Worm (Caenorhabditis elegans): Measurements from ENCODE around the gene ins-12.
A peak's percentile ranks its signal among the peaks of the same experiment; 100 is the strongest.

Gene ins-12

ce11 chrII:5572082-5572746, 17.8 kb downstream of the ins-12 start:
- no peak for TF ChIP-seq ceh-2 (tag; optimal IDR thresholded peaks at IDR 0.05)
- no peak for TF ChIP-seq dmd-4 (tag; optimal IDR thresholded peaks at IDR 0.05; ENCODE audit: borderline replicate concordance)
- TF ChIP-seq pqm-1 (tag; optimal IDR thresholded peaks at IDR 0.05): no peak
- TF ChIP-seq mec-3 (tag; optimal IDR thresholded peaks at IDR 0.05; ENCODE audit: borderline replicate concordance): no peak
- TF ChIP-seq pag-3 (tag; optimal IDR thresholded peaks at IDR 0.05; ENCODE audit: borderline replicate concordance): no peak
- TF ChIP-seq ceh-30 (tag; optimal IDR thresholded peaks at IDR 0.05): no peak
- no peak for TF ChIP-seq npax-4 (tag; optimal IDR thresholded peaks at IDR 0.05)
- no peak for TF ChIP-seq pha-4 (tag; optimal IDR thresholded peaks at IDR 0.05)
- TF ChIP-seq fax-1 (tag; optimal IDR thresholded peaks at IDR 0.05): no peak
- no peak for TF ChIP-seq hlh-30 (tag; optimal IDR thresholded peaks at IDR 0.05; ENCODE audit: insufficient read depth)
- TF ChIP-seq C08G9.2 (tag; optimal IDR thresholded peaks at IDR 0.05): no peak
- no peak for TF ChIP-seq unc-3 (GFP tag; conservative IDR thresholded peaks at IDR 0.05)
- TF ChIP-seq unc-3 (tag; optimal IDR thresholded peaks at IDR 0.05): no peak
- no peak for TF ChIP-seq hlh-13 (GFP tag; optimal IDR thresholded peaks at IDR 0.05)
- no peak for TF ChIP-seq ceh-22 (tag; optimal IDR thresholded peaks at IDR 0.05)
- no peak for TF ChIP-seq dve-1 (tag; optimal IDR thresholded peaks at IDR 0.05)
- TF ChIP-seq hlh-8 (tag; optimal IDR thresholded peaks at IDR 0.05): no peak
- TF ChIP-seq ceh-31 (tag; optimal IDR thresholded peaks at IDR 0.05): no peak
- TF ChIP-seq F13H6.1 (tag; optimal IDR thresholded peaks at IDR 0.05): no peak
- TF ChIP-seq sox-2 (GFP tag; IDR thresholded peaks at IDR 0.05): no peak
- no peak for TF ChIP-seq gmeb-2 (tag; optimal IDR thresholded peaks at IDR 0.05)

ce11 chrII:5574925-5575324, 20.5 kb downstream of the ins-12 start:
- TF ChIP-seq pat-9 (tag; optimal IDR thresholded peaks at IDR 0.05) (no peak), ceh-2 (tag; optimal IDR thresholded peaks at IDR 0.05) (no peak), dve-1 (tag; optimal IDR thresholded peaks at IDR 0.05) (no peak), C38D4.7 (GFP tag; optimal IDR thresholded peaks at IDR 0.05) (no peak), hlh-6 (tag; optimal IDR thresholded peaks at IDR 0.05) (no peak), C08G9.2 (tag; optimal IDR thresholded peaks at IDR 0.05) (no peak), hlh-30 (tag; optimal IDR thresholded peaks at IDR 0.05; ENCODE audit: insufficient read depth) (no peak), ceh-31 (tag; optimal IDR thresholded peaks at IDR 0.05) (no peak), sdc-2 (tag; optimal IDR thresholded peaks at IDR 0.05) (no peak)

ce11 chrII:5577060-5577459, 22.6 kb downstream of the ins-12 start:
- TF ChIP-seq pha-2 (tag; optimal IDR thresholded peaks at IDR 0.05) (peak; percentile 42), ref-2 (tag; optimal IDR thresholded peaks at IDR 0.05) (no peak), ceh-22 (tag; optimal IDR thresholded peaks at IDR 0.05) (no peak), odd-2 (tag; optimal IDR thresholded peaks at IDR 0.05) (no peak), pros-1 (tag; optimal IDR thresholded peaks at IDR 0.05) (no peak), sdc-2 (tag; optimal IDR thresholded peaks at IDR 0.05) (no peak), sox-2 (GFP tag; IDR thresholded peaks at IDR 0.05) (no peak), pag-3 (tag; optimal IDR thresholded peaks at IDR 0.05; ENCODE audit: borderline replicate concordance) (no peak), ztf-16 (tag; optimal IDR thresholded peaks at IDR 0.05) (no peak), elt-2 (tag; optimal IDR thresholded peaks at IDR 0.05) (peak; percentile 86), ahr-1 (tag; optimal IDR thresholded peaks at IDR 0.05) (no peak), lim-6 (tag; optimal IDR thresholded peaks at IDR 0.05) (no peak), ceh-48 (tag; optimal IDR thresholded peaks at IDR 0.05) (peak; percentile 0), fkh-6 (tag; optimal IDR thresholded peaks at IDR 0.05) (peak; percentile 27), K02D7.2 (tag; optimal IDR thresholded peaks at IDR 0.05) (no peak), ceh-19 (GFP tag; optimal IDR thresholded peaks at IDR 0.05) (peak; percentile 17), C08G9.2 (tag; optimal IDR thresholded peaks at IDR 0.05) (no peak), Y22D7AL.16 (tag; optimal IDR thresholded peaks at IDR 0.05) (peak; percentile 41), ceh-30 (tag; optimal IDR thresholded peaks at IDR 0.05) (no peak), unc-3 (GFP tag; conservative IDR thresholded peaks at IDR 0.05) (no peak), unc-3 (tag; optimal IDR thresholded peaks at IDR 0.05) (no peak), fax-1 (tag; optimal IDR thresholded peaks at IDR 0.05) (no peak), nfya-1 (tag; optimal IDR thresholded peaks at IDR 0.05) (peak; percentile 9), sox-4 (tag; optimal IDR thresholded peaks at IDR 0.05) (peak; percentile 23), madf-2 (tag; optimal IDR thresholded peaks at IDR 0.05) (no peak), ttx-3 (tag; optimal IDR thresholded peaks at IDR 0.05) (no peak), ceh-9 (tag; optimal IDR thresholded peaks at IDR 0.05) (no peak), tbx-7 (tag; optimal IDR thresholded peaks at IDR 0.05) (no peak), ceh-34 (tag; optimal IDR thresholded peaks at IDR 0.05) (peak; percentile 21), unc-55 (GFP tag; optimal IDR thresholded peaks at IDR 0.05) (no peak), K09A11.1 (tag; optimal IDR thresholded peaks at IDR 0.05; ENCODE audit: insufficient read depth) (no peak)

All from whole organism, late embryonic.